Worm (Caenorhabditis elegans) whole organism, L4/young adult: ENCODE results near the gene rps-21.
A peak's percentile ranks its signal among the peaks of the same experiment; 100 is the strongest.

ENCODE experiments used
- W03F9.2 ChIP-seq: fragments of 150-350 bp; optimal IDR thresholded peaks from 2 replicates; lab custom pipeline; 2014; ENCODE audit warnings: missing biosample characterization, missing genetic modification characterization
- dao-5 ChIP-seq: sonication (generic microtip); optimal IDR thresholded peaks from 2 replicates; lab custom pipeline; 2016; ENCODE audit warnings: missing genotype, missing genetic modification characterization, moderate library complexity, missing compliant biosample characterization
- him-1 ChIP-seq: sonication (generic microtip); optimal IDR thresholded peaks from 2 replicates; lab custom pipeline; 2016; ENCODE audit warnings: missing genotype, missing genetic modification reagents, missing genetic modification characterization, missing compliant biosample characterization

The rps-21 gene

ce11 chrIII:7155631-7156030 is 33.8 kb downstream of the rps-21 start:
- peak; percentile 88 for TF ChIP-seq him-1 (tag; lab: Kevin White, UChicago)
- TF ChIP-seq W03F9.2 (tag; lab: Kevin White, UChicago): peak; percentile 51
- no peak for TF ChIP-seq dao-5 (tag; lab: Kevin White, UChicago)

- TF ChIP-seq him-1 (tag; lab: Kevin White, UChicago): no peak
- TF ChIP-seq W03F9.2 (tag; lab: Kevin White, UChicago): no peak
- no peak for TF ChIP-seq dao-5 (tag; lab: Kevin White, UChicago)
Observed at ce11 chrIII:7154526-7154925, 34.9 kb downstream of the rps-21 start.

DNA sequence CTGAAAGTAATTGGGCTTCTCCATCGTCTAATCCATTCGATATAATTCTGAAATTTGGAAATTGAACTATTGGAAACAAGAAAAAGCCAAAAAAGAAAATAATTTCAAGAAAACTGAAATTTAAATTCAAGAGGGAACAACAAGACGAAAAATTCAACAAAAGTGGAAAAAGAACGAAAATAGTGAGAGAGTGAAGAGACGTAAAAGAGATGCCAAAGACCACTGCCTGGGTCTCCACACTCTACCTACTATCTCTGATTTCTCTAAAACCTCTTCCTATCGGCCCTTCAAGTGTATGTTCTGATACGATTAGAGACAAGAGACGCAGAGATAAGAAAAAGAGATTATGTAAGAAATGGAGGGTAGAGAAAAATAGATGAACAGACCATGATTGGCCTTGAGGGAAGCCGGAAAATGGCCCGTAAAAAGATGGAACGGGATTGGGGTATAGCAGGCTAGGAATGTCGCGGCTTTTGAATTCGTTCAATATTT is 35.6 kb downstream of the rps-21 start, which contains the start of gene ogt-1:
Gene ogt-1 (minus strand): TSS at position 51 of the 492 bp plus-strand sequence.
- TF ChIP-seq dao-5 (tag; lab: Kevin White, UChicago): no peak
- peak; percentile 26 for TF ChIP-seq him-1 (tag; lab: Kevin White, UChicago)
- TF ChIP-seq W03F9.2 (tag; lab: Kevin White, UChicago): peak; percentile 74

- no peak for TF ChIP-seq dao-5 (tag; lab: Kevin White, UChicago)
- TF ChIP-seq him-1 (tag; lab: Kevin White, UChicago): no peak
- TF ChIP-seq W03F9.2 (tag; lab: Kevin White, UChicago): no peak
Observed at ce11 chrIII:7152569-7152968, 36.9 kb downstream of the rps-21 start.

ce11 chrIII:7150162-7150561 is 39.3 kb downstream of the rps-21 start:
- TF ChIP-seq W03F9.2 (tag; lab: Kevin White, UChicago): no peak
- TF ChIP-seq him-1 (tag; lab: Kevin White, UChicago): no peak
- no peak for TF ChIP-seq dao-5 (tag; lab: Kevin White, UChicago)

ce11 chrIII:7148191-7148590 is 41.2 kb downstream of the rps-21 start:
- no peak for TF ChIP-seq him-1 (tag; lab: Kevin White, UChicago)
- TF ChIP-seq dao-5 (tag; lab: Kevin White, UChicago): no peak
- TF ChIP-seq W03F9.2 (tag; lab: Kevin White, UChicago): no peak

ce11 chrIII:7146341-7146740 is 43.1 kb downstream of the rps-21 start:
- TF ChIP-seq W03F9.2 (tag; lab: Kevin White, UChicago) (no peak), him-1 (tag; lab: Kevin White, UChicago) (no peak), dao-5 (tag; lab: Kevin White, UChicago) (no peak)

- TF ChIP-seq him-1 (tag; lab: Kevin White, UChicago) (no peak), W03F9.2 (tag; lab: Kevin White, UChicago) (no peak), dao-5 (tag; lab: Kevin White, UChicago) (no peak)
Observed at ce11 chrIII:7144749-7145148, 44.7 kb downstream of the rps-21 start, which contains the start of gene glr-2. Gene glr-2 (minus strand): TSS chrIII:7144959.

- no peak for TF ChIP-seq dao-5 (tag; lab: Kevin White, UChicago)
- no peak for TF ChIP-seq him-1 (tag; lab: Kevin White, UChicago)
- TF ChIP-seq W03F9.2 (tag; lab: Kevin White, UChicago): no peak
Observed at ce11 chrIII:7142172-7142601, 47.2 kb downstream of the rps-21 start.

- TF ChIP-seq him-1 (tag; lab: Kevin White, UChicago) (no peak), W03F9.2 (tag; lab: Kevin White, UChicago) (peak; percentile 66)
Observed at ce11 chrIII:7141285-7141715, 48.1 kb downstream of the rps-21 start.

ce11 chrIII:7140228-7140710 is 49.2 kb downstream of the rps-21 start:
- TF ChIP-seq dao-5 (tag; lab: Kevin White, UChicago) (no peak), him-1 (tag; lab: Kevin White, UChicago) (no peak), W03F9.2 (tag; lab: Kevin White, UChicago) (no peak)
